Fruit fly (Drosophila melanogaster) whole organism, embryonic: Measurements from ENCODE around the gene nmo.

Source experiments
- Atf6 ChIP-seq: fragments of 200-800 bp; sonication (Bioruptor generic); IDR thresholded peaks from 2 replicates; pipeline ENCODE4 v1.3.6; 2022; ENCODE audit warnings: missing biosample characterization, missing genetic modification characterization
- Awh ChIP-seq: fragments of 200-800 bp; sonication (Bioruptor generic); IDR thresholded peaks from 2 replicates; pipeline ENCODE4, ENCODE4 v1.3.6; 2022; ENCODE audit warnings: missing biosample characterization, missing genetic modification characterization
- BtbVII ChIP-seq: fragments of 200-800 bp; sonication (Bioruptor generic); optimal IDR thresholded peaks from 3 replicates; lab custom pipeline; 2017; ENCODE audit warnings: missing biosample characterization, mild to moderate bottlenecking, missing genetic modification characterization
- C15 ChIP-seq: fragments of 200-800 bp; sonication (Bioruptor generic); IDR thresholded peaks from 3 replicates; pipeline ENCODE4 v1.3.6; 2022; ENCODE audit warnings: missing biosample characterization, missing genetic modification characterization
- CG1024 ChIP-seq: fragments of 200-800 bp; sonication (Bioruptor generic); IDR thresholded peaks from 2 replicates; pipeline ENCODE4 v1.3.6; 2022; ENCODE audit warnings: missing biosample characterization, missing genetic modification characterization
- CG11723 ChIP-seq: fragments of 200-800 bp; sonication (Bioruptor generic); optimal IDR thresholded peaks from 2 replicates; lab custom pipeline; 2017; ENCODE audit warnings: missing biosample characterization, mild to moderate bottlenecking, missing genetic modification characterization
- CG12104 ChIP-seq: fragments of 200-800 bp; sonication (Bioruptor generic); optimal IDR thresholded peaks from 3 replicates; lab custom pipeline; 2016; ENCODE audit warnings: missing biosample characterization, missing genetic modification characterization
- CG12155 ChIP-seq: fragments of 200-800 bp; sonication (Bioruptor generic); optimal IDR thresholded peaks from 3 replicates; lab custom pipeline; 2016; ENCODE audit warnings: missing biosample characterization, missing genetic modification characterization
- CG12391 ChIP-seq: fragments of 200-800 bp; sonication (Bioruptor generic); optimal IDR thresholded peaks from 3 replicates; lab custom pipeline; 2018; ENCODE audit warnings: missing biosample characterization, mild to moderate bottlenecking, missing genetic modification characterization, moderate library complexity
- CG12659 ChIP-seq: fragments of 200-800 bp; sonication (Bioruptor generic); optimal IDR thresholded peaks from 3 replicates; lab custom pipeline; 2017; ENCODE audit warnings: mild to moderate bottlenecking, missing biosample characterization, missing genetic modification reagents, missing genetic modification characterization
- CG12942 ChIP-seq: fragments of 200-800 bp; sonication (Bioruptor generic); optimal IDR thresholded peaks from 3 replicates; lab custom pipeline; 2016; ENCODE audit warnings: missing biosample characterization, missing genetic modification characterization
- CG14050 ChIP-seq: fragments of 200-800 bp; sonication (Bioruptor generic); IDR thresholded peaks from 3 replicates; pipeline ENCODE4 v1.3.6; 2022; ENCODE audit warnings: missing biosample characterization, missing genetic modification characterization
- CG14441 ChIP-seq: fragments of 200-800 bp; sonication (Bioruptor generic); IDR thresholded peaks from 2 replicates; pipeline ENCODE4 v1.3.6; 2022; ENCODE audit warnings: missing biosample characterization, missing genetic modification characterization
- CG1529 ChIP-seq: fragments of 200-800 bp; sonication (Bioruptor generic); optimal IDR thresholded peaks from 3 replicates; lab custom pipeline; 2018; ENCODE audit warnings: missing biosample characterization, missing genetic modification characterization
- CG15479 ChIP-seq: fragments of 200-800 bp; sonication (Bioruptor generic); optimal IDR thresholded peaks from 3 replicates; lab custom pipeline; 2019; ENCODE audit warnings: missing biosample characterization, mild to moderate bottlenecking, missing genetic modification characterization, moderate library complexity
- CG15601 ChIP-seq: fragments of 200-800 bp; sonication (Bioruptor generic); optimal IDR thresholded peaks from 3 replicates; lab custom pipeline; 2019; ENCODE audit warnings: missing biosample characterization, mild to moderate bottlenecking, missing genetic modification characterization, moderate library complexity
- CG17186 ChIP-seq: fragments of 200-800 bp; sonication (Bioruptor generic); optimal IDR thresholded peaks from 3 replicates; lab custom pipeline; 2017; ENCODE audit warnings: missing biosample characterization, missing genetic modification reagents, missing genetic modification characterization
- CG17829 ChIP-seq: fragments of 200-800 bp; optimal IDR thresholded peaks from 2 replicates; lab custom pipeline; 2019; ENCODE audit warnings: missing biosample characterization, mild to moderate bottlenecking, missing genetic modification characterization, moderate library complexity
- CG2678 ChIP-seq: fragments of 200-800 bp; sonication (Bioruptor generic); optimal IDR thresholded peaks from 3 replicates; lab custom pipeline; 2019; ENCODE audit warnings: missing biosample characterization, mild to moderate bottlenecking, missing genetic modification characterization, moderate library complexity
- CG4820 ChIP-seq: fragments of 200-800 bp; sonication (Bioruptor generic); optimal IDR thresholded peaks from 3 replicates; lab custom pipeline; 2016; ENCODE audit warnings: missing biosample characterization, missing genetic modification characterization
- CG4854 ChIP-seq: fragments of 200-800 bp; sonication (Bioruptor generic); optimal IDR thresholded peaks from 2 replicates; lab custom pipeline; 2016; ENCODE audit warnings: missing biosample characterization, missing genetic modification characterization, inconsistent platforms
- CG5953 ChIP-seq: fragments of 200-800 bp; sonication (Bioruptor generic); IDR thresholded peaks from 2 replicates; pipeline ENCODE4 v1.3.6; 2022; ENCODE audit warnings: missing biosample characterization, missing genetic modification characterization
- CG6689 ChIP-seq: fragments of 200-800 bp; sonication (Bioruptor generic); IDR thresholded peaks from 2 replicates; pipeline ENCODE4 v1.3.6; 2022; ENCODE audit warnings: missing biosample characterization, missing genetic modification characterization
- CG7839 ChIP-seq: fragments of 200-800 bp; sonication (Bioruptor generic); optimal IDR thresholded peaks from 3 replicates; lab custom pipeline; 2018; ENCODE audit warnings: missing biosample characterization, mild to moderate bottlenecking, missing genetic modification characterization, moderate library complexity
- CG7963 ChIP-seq: fragments of 200-800 bp; sonication (Bioruptor generic); IDR thresholded peaks from 3 replicates; pipeline ENCODE4 v1.3.6; 2022; ENCODE audit warnings: missing biosample characterization, missing genetic modification characterization; ENCODE audit not compliant: partially characterized antibody
- CoRest ChIP-seq: fragments of 200-800 bp; sonication (Bioruptor generic); optimal IDR thresholded peaks from 3 replicates; lab custom pipeline; 2018; ENCODE audit warnings: missing biosample characterization, mild to moderate bottlenecking, missing genetic modification characterization, moderate library complexity
- Dref ChIP-seq: fragments of 200-800 bp; sonication (Bioruptor generic); IDR thresholded peaks from 2 replicates; pipeline ENCODE4 v1.3.6; 2022; ENCODE audit warnings: missing biosample characterization, missing genetic modification characterization
- E2f1 ChIP-seq: fragments of 200-800 bp; sonication (Bioruptor generic); IDR thresholded peaks from 2 replicates; pipeline ENCODE4 v1.3.6; 2022; ENCODE audit warnings: missing biosample characterization, missing genetic modification characterization
- E2f2 ChIP-seq: fragments of 200-800 bp; sonication (Bioruptor generic); IDR thresholded peaks from 2 replicates; pipeline ENCODE4 v1.3.6; 2022; ENCODE audit warnings: missing biosample characterization, missing genetic modification characterization
- Fer1 ChIP-seq: fragments of 200-800 bp; sonication (Bioruptor generic); optimal IDR thresholded peaks from 2 replicates; lab custom pipeline; 2017; ENCODE audit warnings: missing biosample characterization, mild to moderate bottlenecking, missing genetic modification characterization
- HLH54F ChIP-seq: fragments of 200-800 bp; sonication (Bioruptor generic); optimal IDR thresholded peaks from 3 replicates; lab custom pipeline; 2016; ENCODE audit warnings: missing biosample characterization, missing genetic modification characterization
- Hmx ChIP-seq: fragments of 200-800 bp; sonication (Bioruptor generic); optimal IDR thresholded peaks from 2 replicates; lab custom pipeline; 2016; ENCODE audit warnings: missing biosample characterization, missing genetic modification characterization
- Hr3 ChIP-seq: fragments of 200-800 bp; sonication (Bioruptor generic); optimal IDR thresholded peaks from 3 replicates; lab custom pipeline; 2016; ENCODE audit warnings: missing biosample characterization, missing genetic modification characterization
- Mrtf ChIP-seq: fragments of 200-800 bp; sonication (Bioruptor generic); IDR thresholded peaks from 3 replicates; pipeline ENCODE4 v1.3.6; 2022; ENCODE audit warnings: missing biosample characterization, missing genetic modification characterization
- NC2β ChIP-seq: fragments of 200-800 bp; sonication (Bioruptor generic); optimal IDR thresholded peaks from 2 replicates; lab custom pipeline; 2016; ENCODE audit warnings: missing biosample characterization, missing genetic modification characterization
- Opbp ChIP-seq: fragments of 200-800 bp; sonication (Bioruptor generic); IDR thresholded peaks from 3 replicates; pipeline ENCODE4 v1.3.6; 2022; ENCODE audit warnings: missing biosample characterization, missing genetic modification characterization; ENCODE audit not compliant: partially characterized antibody
- Spps ChIP-seq: fragments of 200-800 bp; sonication (Bioruptor generic); optimal IDR thresholded peaks from 2 replicates; lab custom pipeline; 2018; ENCODE audit warnings: missing biosample characterization, mild to moderate bottlenecking, missing genetic modification characterization
- Sry-β ChIP-seq: fragments of 200-800 bp; sonication (Bioruptor generic); optimal IDR thresholded peaks from 2 replicates; lab custom pipeline; 2018; ENCODE audit warnings: missing biosample characterization, mild to moderate bottlenecking, missing genetic modification characterization, moderate library complexity
- amos ChIP-seq: fragments of 200-800 bp; sonication (Bioruptor generic); IDR thresholded peaks from 2 replicates; pipeline ENCODE4 v1.3.6; 2022; ENCODE audit warnings: missing biosample characterization, missing genetic modification characterization; ENCODE audit not compliant: partially characterized antibody
- cas ChIP-seq: fragments of 200-800 bp; sonication (Bioruptor generic); IDR thresholded peaks from 2 replicates; pipeline ENCODE4 v1.3.6; 2022; ENCODE audit warnings: missing biosample characterization, missing genetic modification characterization
- cg ChIP-seq: fragments of 200-800 bp; sonication (Bioruptor generic); optimal IDR thresholded peaks from 3 replicates; lab custom pipeline; 2019; ENCODE audit warnings: missing biosample characterization, mild to moderate bottlenecking, missing genetic modification characterization, moderate library complexity
- ci ChIP-seq: fragments of 200-800 bp; sonication (Bioruptor generic); IDR thresholded peaks from 3 replicates; pipeline ENCODE4 v1.3.6; 2022; ENCODE audit warnings: missing biosample characterization, missing genetic modification characterization
- exex ChIP-seq: fragments of 200-800 bp; sonication (Bioruptor generic); optimal IDR thresholded peaks from 4 replicates; lab custom pipeline; 2018; ENCODE audit warnings: missing biosample characterization, mild to moderate bottlenecking, missing genetic modification characterization, moderate library complexity
- eyg ChIP-seq: fragments of 200-800 bp; sonication (Bioruptor generic); optimal IDR thresholded peaks from 3 replicates; lab custom pipeline; 2016; ENCODE audit warnings: missing biosample characterization, missing genetic modification characterization
- grau ChIP-seq: fragments of 200-800 bp; optimal IDR thresholded peaks from 3 replicates; lab custom pipeline; 2019; ENCODE audit warnings: missing biosample characterization, mild to moderate bottlenecking, missing genetic modification characterization, moderate library complexity
- hbn ChIP-seq: fragments of 200-800 bp; sonication (Bioruptor generic); IDR thresholded peaks from 2 replicates; pipeline ENCODE4 v1.3.6; 2022; ENCODE audit warnings: missing biosample characterization, missing genetic modification characterization; ENCODE audit not compliant: partially characterized antibody
- mam ChIP-seq: fragments of 200-800 bp; sonication (Bioruptor generic); optimal IDR thresholded peaks from 3 replicates; lab custom pipeline; 2016; ENCODE audit warnings: missing biosample characterization, missing genetic modification characterization
- pb ChIP-seq: fragments of 200-800 bp; sonication (Bioruptor generic); optimal IDR thresholded peaks from 3 replicates; lab custom pipeline; 2016; ENCODE audit warnings: missing biosample characterization, missing genetic modification characterization
- pros ChIP-seq: fragments of 200-800 bp; sonication (Bioruptor generic); optimal IDR thresholded peaks from 3 replicates; lab custom pipeline; 2019; ENCODE audit warnings: missing biosample characterization, mild to moderate bottlenecking, missing genetic modification characterization, moderate library complexity
- run ChIP-seq: fragments of 200-800 bp; sonication (Bioruptor generic); optimal IDR thresholded peaks from 3 replicates; lab custom pipeline; 2018; ENCODE audit warnings: missing biosample characterization, mild to moderate bottlenecking, missing genetic modification characterization
- sima ChIP-seq: fragments of 200-800 bp; sonication (Bioruptor generic); optimal IDR thresholded peaks from 2 replicates; lab custom pipeline; 2016; ENCODE audit warnings: missing biosample characterization, missing genetic modification characterization
- tup ChIP-seq: fragments of 200-800 bp; sonication (Bioruptor generic); optimal IDR thresholded peaks from 2 replicates; lab custom pipeline; 2016; ENCODE audit warnings: missing biosample characterization, mild to moderate bottlenecking, missing genetic modification characterization, moderate library complexity

Gene nmo

dm6 chr3L:8076160-8076559 lies 97.3 kb downstream of the nmo start (continued):
- no peak for TF ChIP-seq cg
- peak; percentile 5 for TF ChIP-seq CG4820 (GFP tag; lab: Kevin White, UChicago)
- no peak for TF ChIP-seq pros
- no peak for TF ChIP-seq CG4854 (GFP tag; lab: Kevin White, UChicago)
- no peak for TF ChIP-seq CG15479 (GFP tag; lab: Kevin White, UChicago)
- TF ChIP-seq CG12659 (GFP tag; lab: Kevin White, UChicago): peak; percentile 8
- no peak for TF ChIP-seq Hr3
- TF ChIP-seq CG14441: no peak
- TF ChIP-seq CoRest (tag; lab: Kevin White, UChicago): peak; percentile 6
- no peak for TF ChIP-seq run
- TF ChIP-seq amos: no peak
- TF ChIP-seq Atf6: 0 out of 2 replicates have a peak, but pooled peaks have one; percentile 10
- TF ChIP-seq Sry-β (GFP tag; lab: Kevin White, UChicago): no peak
- no peak for TF ChIP-seq C15 (GFP tag; lab: Robert Waterston, UW)
- no peak for TF ChIP-seq hbn
- no peak for TF ChIP-seq CG5953
- no peak for TF ChIP-seq NC2β
- TF ChIP-seq CG7963 (GFP tag; lab: Robert Waterston, UW): no peak
- TF ChIP-seq E2f1 (GFP tag; lab: Robert Waterston, UW): no peak

dm6 chr3L:8077207-8077606 lies 98.4 kb downstream of the nmo start:
- no peak for TF ChIP-seq NC2β
- peak; percentile 58; the same call in 2 of the 3 replicates for TF ChIP-seq ci (GFP tag; lab: Robert Waterston, UW)
- TF ChIP-seq grau (tag; lab: Kevin White, UChicago): peak; percentile 10
- TF ChIP-seq sima (GFP tag; lab: Kevin White, UChicago): no peak
- TF ChIP-seq Spps (tag; lab: Kevin White, UChicago): no peak
- TF ChIP-seq CG12155 (GFP tag; lab: Kevin White, UChicago): no peak
- TF ChIP-seq E2f2 (GFP tag; lab: Robert Waterston, UW): no peak
- TF ChIP-seq Mrtf (GFP tag; lab: Robert Waterston, UW): no peak
- no peak for TF ChIP-seq mam (GFP tag; lab: Kevin White, UChicago)
- TF ChIP-seq CG2678: no peak
- no peak for TF ChIP-seq exex
- no peak for TF ChIP-seq Sry-β (GFP tag; lab: Kevin White, UChicago)
- no peak for TF ChIP-seq CG17829
- TF ChIP-seq CG12104: no peak
- no peak for TF ChIP-seq CG12391
- no peak for TF ChIP-seq tup (GFP tag; lab: Kevin White, UChicago)
- no peak for TF ChIP-seq pb (GFP tag; lab: Kevin White, UChicago)
- peak; percentile 20 for TF ChIP-seq Fer1
- no peak for TF ChIP-seq CG6689
- TF ChIP-seq CG12942: no peak
- no peak for TF ChIP-seq eyg (GFP tag; lab: Kevin White, UChicago)
- no peak for TF ChIP-seq cas
- no peak for TF ChIP-seq Awh (GFP tag; lab: Robert Waterston, UW)
- TF ChIP-seq CG17186 (GFP tag; lab: Kevin White, UChicago): no peak
- no peak for TF ChIP-seq Hmx (GFP tag; lab: Kevin White, UChicago)
- TF ChIP-seq CG15601: no peak
- no peak for TF ChIP-seq HLH54F
- no peak for TF ChIP-seq CG11723 (GFP tag; lab: Kevin White, UChicago)
- no peak for TF ChIP-seq CG1024 (GFP tag; lab: Robert Waterston, UW)
- TF ChIP-seq CG7839 (tag; lab: Kevin White, UChicago): no peak
- no peak for TF ChIP-seq CG1529 (GFP tag; lab: Kevin White, UChicago)
- TF ChIP-seq Dref (GFP tag; lab: Robert Waterston, UW): no peak
- no peak for TF ChIP-seq CG14050 (GFP tag; lab: Robert Waterston, UW)
- no peak; the same call in 2 of the 3 replicates for TF ChIP-seq Opbp
- no peak for TF ChIP-seq BtbVII (GFP tag; lab: Kevin White, UChicago)
